Worm (Caenorhabditis elegans) whole organism, mixed stage, embryonic: ENCODE measurements around the gene pqn-18.

ENCODE experiments used
- M03D4.4 ChIP-seq: sonication (generic microtip); optimal IDR thresholded peaks from 2 replicates; lab custom pipeline; 2017; ENCODE audit warnings: mild to moderate bottlenecking, missing genetic modification characterization, missing compliant biosample characterization
- bed-3 ChIP-seq: fragments of 200-800 bp; sonication (Bioruptor generic); optimal IDR thresholded peaks from 3 replicates; lab custom pipeline; 2018; ENCODE audit warnings: mild to moderate bottlenecking, missing genetic modification characterization, moderate library complexity, missing compliant biosample characterization
- blmp-1 ChIP-seq: fragments of 150-350 bp; optimal IDR thresholded peaks from 2 replicates; lab custom pipeline; 2014; ENCODE audit warnings: missing biosample characterization, missing genetic modification characterization
- ceh-39 ChIP-seq: fragments of 150-350 bp; optimal IDR thresholded peaks from 2 replicates; lab custom pipeline; 2014; ENCODE audit warnings: missing biosample characterization, missing genetic modification characterization
- ceh-83 ChIP-seq: fragments of 200-800 bp; sonication (Bioruptor generic); optimal IDR thresholded peaks from 2 replicates; lab custom pipeline; 2018; ENCODE audit warnings: mild to moderate bottlenecking, missing genetic modification characterization, missing compliant biosample characterization
- ces-1 ChIP-seq: fragments of 150-350 bp; optimal IDR thresholded peaks from 2 replicates; lab custom pipeline; 2014; ENCODE audit warnings: missing biosample characterization, missing genetic modification reagents, missing genetic modification characterization
- cnd-1 ChIP-seq: fragments of 200-800 bp; sonication (Bioruptor generic); optimal IDR thresholded peaks from 2 replicates; lab custom pipeline; 2018; ENCODE audit warnings: mild to moderate bottlenecking, missing genetic modification characterization, missing compliant biosample characterization
- drap-1 ChIP-seq: fragments of 200-800 bp; sonication (Bioruptor generic); optimal IDR thresholded peaks from 3 replicates; lab custom pipeline; 2018; ENCODE audit warnings: mild to moderate bottlenecking, missing genetic modification characterization, missing compliant biosample characterization
- elt-1 ChIP-seq: sonication (generic microtip); optimal IDR thresholded peaks from 2 replicates; lab custom pipeline; 2017; ENCODE audit warnings: missing genetic modification characterization, mild to moderate bottlenecking, missing compliant biosample characterization, antibody characterized with exemption, moderate library complexity, borderline replicate concordance; ENCODE audit not compliant: insufficient read depth
- elt-3 ChIP-seq: fragments of 150-350 bp; optimal IDR thresholded peaks from 2 replicates; lab custom pipeline; 2014; ENCODE audit warnings: missing biosample characterization, missing genetic modification characterization
- flh-1 ChIP-seq: fragments of 200-800 bp; sonication (Bioruptor generic); optimal IDR thresholded peaks from 2 replicates; lab custom pipeline; 2018; ENCODE audit warnings: mild to moderate bottlenecking, missing genetic modification characterization, moderate library complexity, missing compliant biosample characterization
- ham-2 ChIP-seq: fragments of 200-800 bp; sonication (Bioruptor generic); optimal IDR thresholded peaks from 2 replicates; lab custom pipeline; 2018; ENCODE audit warnings: mild to moderate bottlenecking, missing genetic modification characterization, missing compliant biosample characterization
- hlh-1 ChIP-seq: fragments of 150-350 bp; optimal IDR thresholded peaks from 2 replicates; lab custom pipeline; 2014; ENCODE audit warnings: missing biosample characterization, missing genetic modification reagents, missing genetic modification characterization
- lin-13 ChIP-seq: fragments of 150-350 bp; optimal IDR thresholded peaks from 2 replicates; lab custom pipeline; 2014; ENCODE audit warnings: missing biosample characterization, missing genetic modification characterization
- lin-32 ChIP-seq: fragments of 200-800 bp; sonication (Bioruptor generic); optimal IDR thresholded peaks from 2 replicates; lab custom pipeline; 2018; ENCODE audit warnings: mild to moderate bottlenecking, missing genetic modification characterization, missing compliant biosample characterization
- lsy-2 ChIP-seq: fragments of 150-350 bp; optimal IDR thresholded peaks from 2 replicates; lab custom pipeline; 2014; ENCODE audit warnings: missing biosample characterization, missing genetic modification characterization
- mab-5 ChIP-seq: fragments of 150-350 bp; optimal IDR thresholded peaks from 2 replicates; lab custom pipeline; 2014; ENCODE audit warnings: missing biosample characterization, missing genetic modification characterization
- mep-1 ChIP-seq: fragments of 150-350 bp; optimal IDR thresholded peaks from 2 replicates; lab custom pipeline; 2017; ENCODE audit warnings: missing biosample characterization, missing genetic modification reagents, missing genetic modification characterization, inconsistent platforms
- nhr-2 ChIP-seq: fragments of 150-350 bp; optimal IDR thresholded peaks from 2 replicates; lab custom pipeline; 2014; ENCODE audit warnings: missing biosample characterization, missing genetic modification characterization
- nhr-237 ChIP-seq: fragments of 150-350 bp; optimal IDR thresholded peaks from 2 replicates; lab custom pipeline; 2014; ENCODE audit warnings: missing biosample characterization, missing genetic modification characterization
- nhr-28 ChIP-seq: fragments of 150-350 bp; optimal IDR thresholded peaks from 2 replicates; lab custom pipeline; 2014; ENCODE audit warnings: missing biosample characterization, missing genetic modification characterization
- nhr-76 ChIP-seq: sonication (generic microtip); optimal IDR thresholded peaks from 2 replicates; lab custom pipeline; 2017; ENCODE audit warnings: missing biosample characterization, missing genetic modification characterization
- pha-4 ChIP-seq: fragments of 150-350 bp; optimal IDR thresholded peaks from 2 replicates; lab custom pipeline; 2018; ENCODE audit warnings: missing biosample characterization, missing genetic modification reagents, missing genetic modification characterization
- sem-2 ChIP-seq: fragments of 200-800 bp; sonication (Bioruptor generic); optimal IDR thresholded peaks from 2 replicates; lab custom pipeline; 2018; ENCODE audit warnings: mild to moderate bottlenecking, missing genetic modification characterization, missing compliant biosample characterization
- snpc-4 ChIP-seq: fragments of 150-350 bp; optimal IDR thresholded peaks from 2 replicates; lab custom pipeline; 2014; ENCODE audit warnings: missing biosample characterization, missing genetic modification characterization
- sptf-1 ChIP-seq: sonication (generic microtip); optimal IDR thresholded peaks from 2 replicates; lab custom pipeline; 2017; ENCODE audit warnings: mild to moderate bottlenecking, missing genetic modification characterization, moderate library complexity, missing compliant biosample characterization
- tbx-8 ChIP-seq: fragments of 200-800 bp; sonication (Bioruptor generic); optimal IDR thresholded peaks from 2 replicates; lab custom pipeline; 2018; ENCODE audit warnings: mild to moderate bottlenecking, missing genetic modification characterization, moderate library complexity, missing compliant biosample characterization
- unc-39 ChIP-seq: fragments of 150-350 bp; optimal IDR thresholded peaks from 2 replicates; lab custom pipeline; 2014; ENCODE audit warnings: missing biosample characterization, missing genetic modification characterization
- zip-8 ChIP-seq: fragments of 150-350 bp; optimal IDR thresholded peaks from 2 replicates; lab custom pipeline; 2014; ENCODE audit warnings: missing biosample characterization, missing genetic modification characterization
- ztf-11 ChIP-seq: fragments of 150-350 bp; optimal IDR thresholded peaks from 2 replicates; lab custom pipeline; 2014; ENCODE audit warnings: missing biosample characterization, missing genetic modification characterization

pqn-18 gene

DNA sequence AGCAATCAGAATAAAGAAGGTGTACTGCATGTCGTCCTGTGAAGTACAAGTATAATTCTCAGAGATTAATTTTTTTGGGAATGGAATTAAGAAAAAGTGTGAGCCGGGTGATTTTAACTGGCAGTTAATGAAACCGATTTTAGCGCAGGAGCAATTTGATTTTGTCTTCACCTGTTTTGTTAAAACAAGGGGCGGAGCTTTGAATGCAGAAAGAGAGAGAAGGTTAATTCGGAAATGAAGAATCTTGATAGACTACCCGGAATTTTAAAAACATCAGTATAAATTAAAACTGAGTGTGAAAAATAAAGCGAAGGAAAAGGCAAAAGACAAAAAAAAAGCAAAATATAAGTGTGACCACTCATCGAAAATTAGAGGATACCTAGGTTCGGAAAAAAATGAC is 38.9 kb downstream of the pqn-18 start, which contains the start of gene C05E7.3:
TSS of gene C05E7.3 (minus strand) at position 101 of the 400 bp plus-strand sequence.
- TF ChIP-seq tbx-8 (no peak), snpc-4 (tag; lab: Kevin White, UChicago) (no peak), sem-2 (GFP tag; lab: Kevin White, UChicago) (no peak), drap-1 (GFP tag; lab: Kevin White, UChicago) (no peak), M03D4.4 (tag; lab: Kevin White, UChicago) (no peak), hlh-1 (tag; lab: Kevin White, UChicago) (no peak), pha-4 (tag; lab: Kevin White, UChicago) (no peak)

DNA sequence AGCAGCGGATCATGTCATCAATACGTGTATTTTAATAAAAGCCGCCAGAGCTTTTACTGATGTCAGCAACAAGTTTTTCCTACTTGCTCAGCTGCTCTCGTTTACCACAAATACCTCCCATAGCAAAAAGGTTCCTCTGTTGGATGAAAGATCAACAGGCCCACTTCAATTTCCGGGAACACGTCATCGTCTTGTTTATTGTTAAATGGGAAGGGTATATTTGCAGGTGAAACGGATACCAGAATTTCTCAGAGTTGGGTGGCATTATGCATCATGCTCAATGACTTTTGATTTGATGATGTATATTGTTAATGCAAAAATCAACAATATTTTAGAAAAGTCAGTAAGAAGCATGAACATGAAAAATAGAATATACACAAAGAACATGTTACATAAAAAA is 43.5 kb downstream of the pqn-18 start:
- TF ChIP-seq M03D4.4 (tag; lab: Kevin White, UChicago) (no peak), bed-3 (GFP tag; lab: Kevin White, UChicago) (no peak), drap-1 (GFP tag; lab: Kevin White, UChicago) (no peak), ces-1 (GFP tag; lab: Kevin White, UChicago) (no peak), cnd-1 (tag; lab: Kevin White, UChicago) (no peak), elt-1 (tag; lab: Kevin White, UChicago) (no peak), ztf-11 (tag; lab: Kevin White, UChicago) (no peak), nhr-237 (tag; lab: Kevin White, UChicago) (no peak), mab-5 (no peak), nhr-28 (tag; lab: Kevin White, UChicago) (no peak), sem-2 (GFP tag; lab: Kevin White, UChicago) (no peak)

- no peak for TF ChIP-seq ceh-83 (GFP tag; lab: Kevin White, UChicago)
- no peak for TF ChIP-seq mep-1 (tag; lab: Kevin White, UChicago)
- no peak for TF ChIP-seq cnd-1 (tag; lab: Kevin White, UChicago)
- TF ChIP-seq mab-5 = no peak
- TF ChIP-seq flh-1 = no peak
- TF ChIP-seq zip-8 (tag; lab: Kevin White, UChicago) = no peak
- no peak for TF ChIP-seq bed-3 (GFP tag; lab: Kevin White, UChicago)
- no peak for TF ChIP-seq lsy-2
- TF ChIP-seq nhr-76 (tag; lab: Kevin White, UChicago) = no peak
- TF ChIP-seq ces-1 (GFP tag; lab: Kevin White, UChicago) = no peak
- no peak for TF ChIP-seq sptf-1
- no peak for TF ChIP-seq unc-39 (tag; lab: Kevin White, UChicago)
- TF ChIP-seq pha-4 (tag; lab: Kevin White, UChicago) = no peak
- TF ChIP-seq ceh-39 (tag; lab: Kevin White, UChicago) = no peak
- TF ChIP-seq ztf-11 (tag; lab: Kevin White, UChicago) = no peak
- no peak for TF ChIP-seq sem-2 (GFP tag; lab: Kevin White, UChicago)
- TF ChIP-seq nhr-237 (tag; lab: Kevin White, UChicago) = no peak
- no peak for TF ChIP-seq blmp-1
- no peak for TF ChIP-seq ham-2 (GFP tag; lab: Kevin White, UChicago)
Measured at ce11 chrX:12958897-12959296, 51.3 kb downstream of the pqn-18 start.

DNA sequence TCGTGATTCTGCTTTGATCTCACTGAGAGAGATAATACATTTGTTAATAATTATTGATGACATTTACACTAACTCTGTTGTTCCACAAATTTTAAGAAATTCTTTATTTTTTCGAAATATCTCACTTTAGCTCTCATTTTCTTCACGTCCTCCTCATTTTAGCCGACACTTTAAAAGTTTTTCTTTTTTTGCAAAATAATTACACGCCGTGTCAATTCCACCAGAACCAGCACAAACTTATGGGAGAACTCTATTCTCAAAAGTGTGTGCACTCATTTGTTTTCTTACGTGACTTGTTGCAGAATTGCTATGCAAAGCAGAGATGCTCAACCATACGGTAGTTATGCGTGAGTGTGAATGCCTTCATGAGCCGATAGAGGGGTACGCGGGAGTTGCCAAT is 57.5 kb downstream of the pqn-18 start, which contains the start of gene frpr-2:
TSS of gene frpr-2 (plus strand) at position 301 of the 400 bp plus-strand sequence.
- TF ChIP-seq lin-13 (tag; lab: Kevin White, UChicago) (no peak), tbx-8 (no peak), ztf-11 (tag; lab: Kevin White, UChicago) (no peak), unc-39 (tag; lab: Kevin White, UChicago) (no peak), lin-32 (GFP tag; lab: Kevin White, UChicago) (no peak), ceh-83 (GFP tag; lab: Kevin White, UChicago) (no peak), nhr-237 (tag; lab: Kevin White, UChicago) (no peak), elt-3 (no peak), nhr-2 (tag; lab: Kevin White, UChicago) (no peak), ces-1 (GFP tag; lab: Kevin White, UChicago) (no peak), M03D4.4 (tag; lab: Kevin White, UChicago) (no peak), nhr-76 (tag; lab: Kevin White, UChicago) (no peak), sptf-1 (no peak), pha-4 (tag; lab: Kevin White, UChicago) (no peak)
